Fruit fly (Drosophila melanogaster) whole organism, embryonic: ENCODE data around the gene TotB.

Source experiments
- Ada2b ChIP-seq: fragments of 200-800 bp; sonication (Bioruptor generic); IDR thresholded peaks from 2 replicates; pipeline ENCODE4 v1.3.6; 2022; ENCODE audit warnings: missing biosample characterization, missing genetic modification characterization
- Aef1 ChIP-seq: fragments of 200-800 bp; sonication (Bioruptor generic); IDR thresholded peaks from 3 replicates; pipeline ENCODE4 v1.3.6; 2022; ENCODE audit warnings: missing biosample characterization, missing genetic modification characterization
- B-H1 ChIP-seq: fragments of 200-800 bp; sonication (Bioruptor generic); IDR thresholded peaks from 3 replicates; pipeline ENCODE4 v1.3.6; 2022; ENCODE audit warnings: missing biosample characterization, missing genetic modification characterization
- BEAF-32 ChIP-seq: fragments of 200-800 bp; sonication (Bioruptor generic); optimal IDR thresholded peaks from 3 replicates; lab custom pipeline; 2017; ENCODE audit warnings: missing biosample characterization, missing genetic modification characterization, mild to moderate bottlenecking, moderate library complexity, missing genetic modification reagents
- CG10366 ChIP-seq: fragments of 200-800 bp; sonication (Bioruptor generic); IDR thresholded peaks from 2 replicates; pipeline ENCODE4 v1.3.6; 2022; ENCODE audit warnings: missing biosample characterization, missing genetic modification characterization
- CG10565 ChIP-seq: fragments of 200-800 bp; sonication (Bioruptor generic); optimal IDR thresholded peaks from 3 replicates; lab custom pipeline; 2016; ENCODE audit warnings: missing biosample characterization, mild to moderate bottlenecking, missing genetic modification characterization
- CG12104 ChIP-seq: fragments of 200-800 bp; sonication (Bioruptor generic); optimal IDR thresholded peaks from 3 replicates; lab custom pipeline; 2016; ENCODE audit warnings: missing biosample characterization, missing genetic modification characterization
- CG12942 ChIP-seq: fragments of 200-800 bp; sonication (Bioruptor generic); optimal IDR thresholded peaks from 3 replicates; lab custom pipeline; 2016; ENCODE audit warnings: missing biosample characterization, missing genetic modification characterization
- CG13894 ChIP-seq: fragments of 200-800 bp; sonication (Bioruptor generic); optimal IDR thresholded peaks from 3 replicates; lab custom pipeline; 2018; ENCODE audit warnings: missing biosample characterization, mild to moderate bottlenecking, missing genetic modification characterization, moderate library complexity
- CG1647 ChIP-seq: fragments of 200-800 bp; sonication (Bioruptor generic); optimal IDR thresholded peaks from 3 replicates; lab custom pipeline; 2016; ENCODE audit warnings: missing biosample characterization, missing genetic modification characterization
- CG17186 ChIP-seq: fragments of 200-800 bp; sonication (Bioruptor generic); optimal IDR thresholded peaks from 3 replicates; lab custom pipeline; 2017; ENCODE audit warnings: missing biosample characterization, missing genetic modification reagents, missing genetic modification characterization
- CG31365 ChIP-seq: fragments of 200-800 bp; sonication (Bioruptor generic); optimal IDR thresholded peaks from 2 replicates; lab custom pipeline; 2018; ENCODE audit warnings: missing biosample characterization, mild to moderate bottlenecking, missing genetic modification characterization
- CG34224 ChIP-seq: fragments of 200-800 bp; sonication (Bioruptor generic); IDR thresholded peaks from 3 replicates; pipeline ENCODE4 v1.3.6; 2022; ENCODE audit warnings: missing biosample characterization, missing genetic modification characterization; ENCODE audit not compliant: partially characterized antibody
- CG3995 ChIP-seq: fragments of 200-800 bp; sonication (Bioruptor generic); optimal IDR thresholded peaks from 3 replicates; lab custom pipeline; 2016; ENCODE audit warnings: missing biosample characterization, missing genetic modification characterization
- CG4820 ChIP-seq: fragments of 200-800 bp; sonication (Bioruptor generic); optimal IDR thresholded peaks from 3 replicates; lab custom pipeline; 2016; ENCODE audit warnings: missing biosample characterization, missing genetic modification characterization
- CG4854 ChIP-seq: fragments of 200-800 bp; sonication (Bioruptor generic); optimal IDR thresholded peaks from 2 replicates; lab custom pipeline; 2016; ENCODE audit warnings: missing biosample characterization, missing genetic modification characterization, inconsistent platforms
- CG6254 ChIP-seq: fragments of 200-800 bp; sonication (Bioruptor generic); optimal IDR thresholded peaks from 3 replicates; lab custom pipeline; 2017; ENCODE audit warnings: mild to moderate bottlenecking, missing biosample characterization, missing genetic modification reagents, missing genetic modification characterization
- CG7839 ChIP-seq: fragments of 200-800 bp; sonication (Bioruptor generic); optimal IDR thresholded peaks from 3 replicates; lab custom pipeline; 2018; ENCODE audit warnings: missing biosample characterization, mild to moderate bottlenecking, missing genetic modification characterization, moderate library complexity
- CG8388 ChIP-seq: fragments of 200-800 bp; sonication (Bioruptor generic); optimal IDR thresholded peaks from 2 replicates; lab custom pipeline; 2019; ENCODE audit warnings: missing biosample characterization, mild to moderate bottlenecking, missing genetic modification characterization, moderate library complexity
- CG9727 ChIP-seq: fragments of 200-800 bp; sonication (Bioruptor generic); optimal IDR thresholded peaks from 3 replicates; lab custom pipeline; 2017; ENCODE audit warnings: missing biosample characterization, mild to moderate bottlenecking, missing genetic modification characterization
- CG9932 ChIP-seq: fragments of 200-800 bp; sonication (Bioruptor generic); IDR thresholded peaks from 2 replicates; pipeline ENCODE4 v1.3.6; 2022; ENCODE audit warnings: missing biosample characterization, missing genetic modification characterization
- CrebB ChIP-seq: fragments of 200-800 bp; sonication (Bioruptor generic); optimal IDR thresholded peaks from 3 replicates; lab custom pipeline; 2018; ENCODE audit warnings: missing biosample characterization, mild to moderate bottlenecking, missing genetic modification characterization
- Dip2 ChIP-seq: fragments of 200-800 bp; sonication (Bioruptor generic); IDR thresholded peaks from 2 replicates; pipeline ENCODE4 v1.3.6; 2022; ENCODE audit warnings: missing biosample characterization, missing genetic modification characterization
- Ets65A ChIP-seq: fragments of 200-800 bp; sonication (Bioruptor generic); peaks from one replicate; lab custom pipeline; 2016; ENCODE audit warnings: missing biosample characterization, missing genetic modification characterization
- Mad ChIP-seq: fragments of 200-800 bp; sonication (Bioruptor generic); optimal IDR thresholded peaks from 2 replicates; lab custom pipeline; 2016; ENCODE audit warnings: missing biosample characterization, missing genetic modification characterization
- NC2α ChIP-seq: fragments of 200-800 bp; sonication (Bioruptor generic); optimal IDR thresholded peaks from 2 replicates; lab custom pipeline; 2016; ENCODE audit warnings: missing biosample characterization, missing genetic modification characterization
- Nf-YB ChIP-seq: fragments of 200-800 bp; sonication (Bioruptor generic); optimal IDR thresholded peaks from 3 replicates; lab custom pipeline; 2019; ENCODE audit warnings: missing biosample characterization, mild to moderate bottlenecking, missing genetic modification characterization, moderate library complexity
- Scr ChIP-seq: fragments of 200-800 bp; sonication (Bioruptor generic); IDR thresholded peaks from 2 replicates; pipeline ENCODE4 v1.3.6; 2022; ENCODE audit warnings: missing biosample characterization, missing genetic modification characterization; ENCODE audit not compliant: partially characterized antibody
- ase ChIP-seq: fragments of 200-800 bp; sonication (Bioruptor generic); IDR thresholded peaks from 3 replicates; pipeline ENCODE4 v1.3.6; 2022; ENCODE audit warnings: missing biosample characterization, missing genetic modification characterization
- bsh ChIP-seq, 2 experiments: fragments of 200-800 bp; sonication (Bioruptor generic); optimal IDR thresholded peaks; 2 replicates each; lab custom pipeline; 2017 to 2018; ENCODE audit warnings: mild to moderate bottlenecking in 2 of 2, missing biosample characterization in 2 of 2, missing genetic modification characterization in 2 of 2, moderate library complexity in 1 of 2
- cg ChIP-seq: fragments of 200-800 bp; sonication (Bioruptor generic); optimal IDR thresholded peaks from 3 replicates; lab custom pipeline; 2019; ENCODE audit warnings: missing biosample characterization, mild to moderate bottlenecking, missing genetic modification characterization, moderate library complexity
- croc ChIP-seq: fragments of 200-800 bp; sonication (Bioruptor generic); conservative IDR thresholded peaks from 3 replicates; pipeline ENCODE4 v1.3.6; 2022; ENCODE audit warnings: missing biosample characterization, missing genetic modification characterization
- da ChIP-seq: fragments of 200-800 bp; sonication (Bioruptor generic); optimal IDR thresholded peaks from 2 replicates; lab custom pipeline; 2016; ENCODE audit warnings: missing biosample characterization, missing genetic modification characterization
- ems ChIP-seq: fragments of 200-800 bp; sonication (Bioruptor generic); optimal IDR thresholded peaks from 3 replicates; lab custom pipeline; 2016; ENCODE audit warnings: missing biosample characterization, missing genetic modification characterization
- eyg ChIP-seq: fragments of 200-800 bp; sonication (Bioruptor generic); optimal IDR thresholded peaks from 3 replicates; lab custom pipeline; 2016; ENCODE audit warnings: missing biosample characterization, missing genetic modification characterization
- fru ChIP-seq: fragments of >200 bp; optimal IDR thresholded peaks from 2 replicates; lab custom pipeline; 2017
- gt ChIP-seq: fragments of 200-800 bp; sonication (Bioruptor generic); IDR thresholded peaks from 2 replicates; pipeline ENCODE4 v1.3.6; 2022; ENCODE audit warnings: missing biosample characterization, missing genetic modification characterization
- maf-S ChIP-seq: fragments of 200-800 bp; sonication (Bioruptor generic); optimal IDR thresholded peaks from 2 replicates; lab custom pipeline; 2016; ENCODE audit warnings: missing biosample characterization, missing genetic modification characterization
- pan ChIP-seq, 4 experiments: fragments of >200 bp in 3 of 4; fragments of 200-800 bp in 1 of 4; sonication (Bioruptor generic) in 1 of 4; optimal IDR thresholded peaks in 3 of 4; IDR thresholded peaks in 1 of 4; 2 replicates each; pipeline versions ENCODE4 v1.3.6 to Lab custom; 2017 to 2022; ENCODE audit warnings: missing biosample characterization in 2 of 4, missing genetic modification characterization in 2 of 4, mixed read lengths in 1 of 4
- pita ChIP-seq: fragments of 200-800 bp; sonication (Bioruptor generic); optimal IDR thresholded peaks from 2 replicates; lab custom pipeline; 2017; ENCODE audit warnings: missing biosample characterization, mild to moderate bottlenecking, missing genetic modification characterization
- pzg ChIP-seq: fragments of 200-800 bp; sonication (Bioruptor generic); optimal IDR thresholded peaks from 3 replicates; lab custom pipeline; 2018; ENCODE audit warnings: missing biosample characterization, mild to moderate bottlenecking, missing genetic modification characterization, moderate library complexity
- sc ChIP-seq, 3 experiments: fragments of >200 bp in 2 of 3; fragments of 200-800 bp in 1 of 3; sonication (Bioruptor generic) in 1 of 3; optimal IDR thresholded peaks; 2 replicates in 2 of 3; 3 replicates in 1 of 3; lab custom pipeline; 2017; ENCODE audit warnings: mild to moderate bottlenecking in 1 of 3, missing biosample characterization in 1 of 3, missing genetic modification characterization in 1 of 3, missing genetic modification reagents in 1 of 3
- schlank ChIP-seq: fragments of 200-800 bp; sonication (Bioruptor generic); optimal IDR thresholded peaks from 2 replicates; lab custom pipeline; 2018; ENCODE audit warnings: missing biosample characterization, mild to moderate bottlenecking, missing genetic modification characterization
- sens-2 ChIP-seq: fragments of 200-800 bp; sonication (Bioruptor generic); IDR thresholded peaks from 2 replicates; pipeline ENCODE4 v1.3.6; 2022; ENCODE audit warnings: missing biosample characterization, missing genetic modification characterization
- seq ChIP-seq: fragments of 200-800 bp; sonication (Bioruptor generic); IDR thresholded peaks from 2 replicates; pipeline ENCODE4 v1.3.6; 2022; ENCODE audit warnings: missing biosample characterization, missing genetic modification characterization
- sisA ChIP-seq: fragments of 200-800 bp; sonication (Bioruptor generic); IDR thresholded peaks from 2 replicates; pipeline ENCODE4 v1.3.6; 2022; ENCODE audit warnings: missing biosample characterization, missing genetic modification characterization
- sna ChIP-seq: fragments of 200-800 bp; sonication (Bioruptor generic); IDR thresholded peaks from 2 replicates; pipeline ENCODE4 v1.3.6; 2022; ENCODE audit warnings: missing biosample characterization, missing genetic modification characterization; ENCODE audit not compliant: partially characterized antibody
- stwl ChIP-seq: fragments of 200-800 bp; sonication (Bioruptor generic); optimal IDR thresholded peaks from 3 replicates; lab custom pipeline; 2018; ENCODE audit warnings: missing biosample characterization, mild to moderate bottlenecking, missing genetic modification characterization, moderate library complexity
- toy ChIP-seq: fragments of 200-800 bp; sonication (Bioruptor generic); IDR thresholded peaks from 2 replicates; pipeline ENCODE4 v1.3.6; 2022; ENCODE audit warnings: missing biosample characterization, missing genetic modification characterization
- z ChIP-seq: fragments of 200-800 bp; sonication (Bioruptor generic); IDR thresholded peaks from 3 replicates; pipeline ENCODE4 v1.3.6; 2022; ENCODE audit warnings: missing biosample characterization, missing genetic modification characterization

TotB gene

DNA sequence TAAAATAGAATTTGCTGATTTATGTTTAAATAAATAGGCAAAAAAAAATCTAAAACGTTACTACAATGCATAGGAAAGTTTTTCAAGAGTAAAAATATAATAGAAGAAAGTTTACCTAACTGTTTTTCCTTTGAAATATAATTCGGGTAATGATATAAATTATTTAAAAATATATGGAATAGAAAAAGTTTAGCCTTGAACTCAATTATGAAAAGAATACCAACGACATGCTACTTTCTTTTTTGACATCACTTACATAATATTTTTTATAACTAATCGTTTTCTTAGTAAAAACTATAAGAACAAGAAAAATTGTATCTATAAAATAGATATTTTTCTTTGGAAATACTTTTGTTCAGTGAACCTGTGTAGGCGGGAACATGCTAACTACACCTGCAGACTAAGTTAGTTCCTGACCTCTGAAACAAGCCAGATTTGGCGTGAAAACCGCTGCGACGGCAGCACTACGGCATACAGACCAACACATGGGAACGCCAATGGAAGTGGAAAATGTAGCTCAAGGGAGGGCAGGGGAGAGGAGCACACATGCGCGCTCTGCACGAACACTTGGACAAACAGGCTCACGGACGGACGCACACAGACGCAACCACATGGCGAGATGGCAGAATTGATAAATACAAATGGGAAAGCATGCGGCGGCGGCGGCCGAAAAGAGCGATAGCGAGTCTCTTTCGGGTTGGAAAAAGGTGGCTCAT is 44.2 kb upstream of the TotB start (continued):
- TF ChIP-seq da (GFP tag; lab: Kevin White, UChicago) (peak; percentile 48), ems (GFP tag; lab: Kevin White, UChicago) (no peak), croc (no peak), CG9932 (GFP tag; lab: Robert Waterston, UW) (peak; percentile 61), CG3995 (GFP tag; lab: Kevin White, UChicago) (no peak), CG12942 (GFP tag; lab: Kevin White, UChicago) (no peak), sens-2 (no peak), toy (GFP tag; lab: Robert Waterston, UW) (no peak), maf-S (GFP tag; lab: Kevin White, UChicago) (no peak), BEAF-32 (GFP tag; lab: Kevin White, UChicago) (no peak), sc (optimal IDR thresholded peaks at IDR 0.05; lab: Kevin White, UChicago) (no peak), sc (GFP tag; optimal IDR thresholded peaks at IDR 0.05; lab: Kevin White, UChicago) (no peak), sisA (no peak), CG34224 (GFP tag; lab: Robert Waterston, UW) (no peak), CG7839 (tag; lab: Kevin White, UChicago) (peak; percentile 58), pita (GFP tag; lab: Kevin White, UChicago) (no peak), pzg (GFP tag; lab: Kevin White, UChicago) (peak; percentile 21), eyg (no peak), CG13894 (tag; lab: Kevin White, UChicago) (peak; percentile 60), fru (lab: Kevin White, UChicago) (no peak), CG31365 (no peak), Dip2 (GFP tag; lab: Robert Waterston, UW) (no peak), CG1647 (no peak), CG4854 (GFP tag; lab: Kevin White, UChicago) (no peak), Ets65A (GFP tag; lab: Kevin White, UChicago) (no peak), gt (GFP tag; lab: Robert Waterston, UW) (no peak), Mad (GFP tag; lab: Kevin White, UChicago) (no peak), seq (no peak), CG8388 (GFP tag; lab: Kevin White, UChicago) (no peak), Ada2b (GFP tag; lab: Robert Waterston, UW) (no peak), CG12104 (peak; percentile 31), sna (GFP tag; lab: Robert Waterston, UW) (no peak), Aef1 (no peak), CG10366 (GFP tag; lab: Robert Waterston, UW) (no peak), schlank (tag; lab: Kevin White, UChicago) (no peak), CG10565 (GFP tag; lab: Kevin White, UChicago) (no peak), CrebB (tag; lab: Kevin White, UChicago) (peak; percentile 17), Nf-YB (GFP tag; lab: Kevin White, UChicago) (no peak), pan (optimal IDR thresholded peaks at IDR 0.05; lab: Kevin White, UChicago) (no peak), pan (GFP tag; optimal IDR thresholded peaks at IDR 0.05 in 1 of 2, IDR thresholded peaks at IDR 0.05 in 1 of 2) (peak in 1 of 2 experiments; percentile 73), CG17186 (GFP tag; lab: Kevin White, UChicago) (no peak), cg (GFP tag; lab: Kevin White, UChicago) (peak; percentile 98), NC2α (GFP tag; lab: Kevin White, UChicago) (no peak), Scr (GFP tag; lab: Robert Waterston, UW) (no peak), ase (GFP tag; lab: Robert Waterston, UW) (no peak), bsh (GFP tag; optimal IDR thresholded peaks at IDR 0.05; lab: Kevin White, UChicago) (no peak), z (0 out of 3 replicates have a peak, but pooled peaks have one; percentile 5), CG9727 (GFP tag; lab: Kevin White, UChicago) (peak; percentile 63), B-H1 (no peak), CG4820 (no peak), stwl (tag; lab: Kevin White, UChicago) (no peak), CG6254 (GFP tag; lab: Kevin White, UChicago) (no peak)
